Worm (Caenorhabditis elegans) whole organism, mixed stage, embryonic: ENCODE results near the gene C55A1.11.
"Not testable (repeated sequence)": the region's sequence is repeated elsewhere in the genome, so short reads cannot be mapped to it uniquely, and the experiment has no call there.

Source experiments
- elt-1 ChIP-seq: sonication (generic microtip); optimal IDR thresholded peaks from 2 replicates; lab custom pipeline; 2017; ENCODE audit warnings: missing genetic modification characterization, mild to moderate bottlenecking, missing compliant biosample characterization, antibody characterized with exemption, moderate library complexity, borderline replicate concordance; ENCODE audit not compliant: insufficient read depth
- lin-13 ChIP-seq: fragments of 150-350 bp; optimal IDR thresholded peaks from 2 replicates; lab custom pipeline; 2014; ENCODE audit warnings: missing biosample characterization, missing genetic modification characterization
- mep-1 ChIP-seq: fragments of 150-350 bp; optimal IDR thresholded peaks from 2 replicates; lab custom pipeline; 2017; ENCODE audit warnings: missing biosample characterization, missing genetic modification reagents, missing genetic modification characterization, inconsistent platforms
- mls-2 ChIP-seq: sonication (generic microtip); optimal IDR thresholded peaks from 2 replicates; lab custom pipeline; 2016; ENCODE audit warnings: mild to moderate bottlenecking, missing genetic modification characterization, moderate library complexity, missing compliant biosample characterization
- nhr-12 ChIP-seq: fragments of 150-350 bp; optimal IDR thresholded peaks from 2 replicates; lab custom pipeline; 2014; ENCODE audit warnings: missing biosample characterization, missing genetic modification characterization
- nhr-28 ChIP-seq: fragments of 150-350 bp; optimal IDR thresholded peaks from 2 replicates; lab custom pipeline; 2014; ENCODE audit warnings: missing biosample characterization, missing genetic modification characterization
- pha-4 ChIP-seq: fragments of 150-350 bp; optimal IDR thresholded peaks from 2 replicates; lab custom pipeline; 2018; ENCODE audit warnings: missing biosample characterization, missing genetic modification reagents, missing genetic modification characterization
- snpc-4 ChIP-seq: fragments of 150-350 bp; optimal IDR thresholded peaks from 2 replicates; lab custom pipeline; 2014; ENCODE audit warnings: missing biosample characterization, missing genetic modification characterization
- unc-39 ChIP-seq: fragments of 150-350 bp; optimal IDR thresholded peaks from 2 replicates; lab custom pipeline; 2014; ENCODE audit warnings: missing biosample characterization, missing genetic modification characterization
- unc-62 ChIP-seq: fragments of 150-350 bp; optimal IDR thresholded peaks from 2 replicates; lab custom pipeline; 2014; ENCODE audit warnings: missing biosample characterization, missing genetic modification reagents, missing genetic modification characterization

- TF ChIP-seq pha-4; mep-1 (tag; lab: Kevin White, UChicago); unc-62 (GFP tag; lab: Kevin White, UChicago); unc-39 (tag; lab: Kevin White, UChicago); nhr-28 (tag; lab: Kevin White, UChicago); snpc-4 (tag; lab: Kevin White, UChicago); elt-1 (tag; lab: Kevin White, UChicago); lin-13; mls-2 (tag; lab: Kevin White, UChicago); nhr-12 (tag; lab: Kevin White, UChicago): not testable (repeated sequence)
Observed at ce11 chrV:15643192-15643591, 17.5 kb downstream of the C55A1.11 start, which contains the start of gene C55A1.4.
